Worm (Caenorhabditis elegans): Measurements from ENCODE around the gene nlg-1.

ce11 chrX:13672622-13673021 lies 41.6 kb upstream of the nlg-1 start:
- TF ChIP-seq sea-2 (GFP tag; IDR thresholded peaks at IDR 0.05) (no peak), ama-1 (optimal IDR thresholded peaks at IDR 0.05) (no peak), ama-1 (GFP tag; optimal IDR thresholded peaks at IDR 0.05) (no peak), madf-10 (tag; optimal IDR thresholded peaks at IDR 0.05) (no peak)
